Worm (Caenorhabditis elegans): ENCODE results near the gene F37C12.10.

Gene F37C12.10

DNA sequence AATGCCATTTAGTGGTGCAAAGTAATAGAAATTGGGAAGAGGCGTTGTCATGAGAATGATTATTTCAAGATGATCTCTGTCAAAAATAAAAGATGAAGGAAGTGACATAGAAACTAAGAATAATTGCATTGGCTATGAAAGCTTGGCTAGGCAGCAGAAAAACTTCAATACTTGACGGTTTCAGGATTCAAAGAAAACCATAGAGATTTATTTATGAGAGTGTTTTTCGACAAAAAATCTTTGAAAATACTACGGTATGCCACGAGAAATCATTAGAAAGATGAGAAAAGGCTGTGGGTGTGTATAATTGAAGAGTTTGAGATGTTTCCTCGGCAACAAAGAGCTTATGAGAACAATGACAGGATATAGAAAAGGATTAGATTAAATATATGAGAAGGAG lies 2.7 kb downstream of the F37C12.10 start, which contains the start of gene F37C12.14:
TSS of gene F37C12.14 (minus strand) at position 101 of the 400 bp plus-strand sequence.
- TF ChIP-seq sdz-12 (GFP tag; optimal IDR thresholded peaks at IDR 0.05), result no peak
- no peak for TF ChIP-seq unc-130 (GFP tag; optimal IDR thresholded peaks at IDR 0.05)
- TF ChIP-seq ceh-32 (tag; optimal IDR thresholded peaks at IDR 0.05; ENCODE audit: poor library complexity), result no peak
- TF ChIP-seq cey-2 (tag; optimal IDR thresholded peaks at IDR 0.05; ENCODE audit: borderline replicate concordance, insufficient read depth), result no peak
- TF ChIP-seq lin-39 (tag; optimal IDR thresholded peaks at IDR 0.05), result no peak
- no peak for TF ChIP-seq nhr-42 (GFP tag; IDR thresholded peaks at IDR 0.05)
- no peak for TF ChIP-seq hlh-11 (tag; optimal IDR thresholded peaks at IDR 0.05)
- TF ChIP-seq nhr-11 (tag; optimal IDR thresholded peaks at IDR 0.05), result no peak
- no peak for TF ChIP-seq ceh-28 (tag; optimal IDR thresholded peaks at IDR 0.05)
- no peak for TF ChIP-seq lin-15B (tag; optimal IDR thresholded peaks at IDR 0.05)

DNA sequence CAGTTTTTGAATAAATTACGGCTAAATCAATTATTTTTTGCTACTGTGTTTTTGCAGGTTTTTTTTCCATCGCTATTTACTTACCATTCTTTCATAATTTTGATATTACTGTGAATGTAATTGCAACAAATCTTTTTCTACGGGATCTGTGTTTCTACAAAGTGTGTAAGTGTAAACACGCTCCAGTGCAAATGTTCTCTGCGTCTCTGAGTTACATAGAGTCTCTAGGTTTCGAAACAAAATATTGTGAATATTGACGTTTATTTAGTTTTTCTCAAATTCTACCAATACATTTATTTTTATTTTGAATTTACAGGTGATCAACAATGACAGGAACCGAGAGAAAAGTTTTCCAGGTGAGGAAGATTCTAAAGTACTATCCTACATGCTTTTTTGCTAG lies 4.2 kb downstream of the F37C12.10 start, which contains the start of gene yju-2:
TSS of gene yju-2 (plus strand) at position 315 of the 400 bp plus-strand sequence.
- TF ChIP-seq ceh-28 (tag; optimal IDR thresholded peaks at IDR 0.05), result no peak
- no peak for TF ChIP-seq madf-9 (GFP tag; conservative IDR thresholded peaks at IDR 0.05)
- no peak for TF ChIP-seq nhr-102 (tag; optimal IDR thresholded peaks at IDR 0.05)
- no peak for TF ChIP-seq F44E2.7 (GFP tag; IDR thresholded peaks at IDR 0.05)
- peak; percentile 72 for TF ChIP-seq lin-13 (GFP tag; optimal IDR thresholded peaks at IDR 0.05)
- no peak for TF ChIP-seq arid-1 (GFP tag; conservative IDR thresholded peaks at IDR 0.05)
- TF ChIP-seq mdt-29 (GFP tag; IDR thresholded peaks at IDR 0.05), result no peak
- TF ChIP-seq ztf-7 (tag; optimal IDR thresholded peaks at IDR 0.05), result peak; percentile 18
- TF ChIP-seq ces-1 (GFP tag; optimal IDR thresholded peaks at IDR 0.05), result no peak
- peak; percentile 42 for TF ChIP-seq aha-1 (tag)
- TF ChIP-seq F26F4.8 (GFP tag; conservative IDR thresholded peaks at IDR 0.05), result no peak
- TF ChIP-seq nhr-6 (tag; optimal IDR thresholded peaks at IDR 0.05), result peak; percentile 60
- TF ChIP-seq nhr-77 (tag; optimal IDR thresholded peaks at IDR 0.05), result peak; percentile 32
- TF ChIP-seq T26A8.4 (GFP tag; IDR thresholded peaks at IDR 0.05), result no peak
- TF ChIP-seq Y75B8A.6 (GFP tag; IDR thresholded peaks at IDR 0.05), result no peak
- TF ChIP-seq pha-4 (GFP tag; IDR thresholded peaks at IDR 0.05), result no peak
- peak; percentile 3 for TF ChIP-seq pha-4 (tag; optimal IDR thresholded peaks at IDR 0.05)
- no peak for TF ChIP-seq tra-1 (GFP tag; IDR thresholded peaks at IDR 0.05)
- TF ChIP-seq dve-1 (tag; optimal IDR thresholded peaks at IDR 0.05; ENCODE audit: insufficient read depth), result peak; percentile 55
- no peak for TF ChIP-seq vab-7 (GFP tag; IDR thresholded peaks at IDR 0.05)
- TF ChIP-seq Y105C5A.15 (GFP tag; IDR thresholded peaks at IDR 0.05), result no peak
- peak; percentile 64 for TF ChIP-seq hlh-30 (tag; optimal IDR thresholded peaks at IDR 0.05; ENCODE audit: insufficient read depth)
- no peak for TF ChIP-seq spr-3 (GFP tag; optimal IDR thresholded peaks at IDR 0.05)
- TF ChIP-seq T20F7.1 (GFP tag; optimal IDR thresholded peaks at IDR 0.05), result peak; percentile 62
- no peak for TF ChIP-seq dmd-6 (GFP tag; IDR thresholded peaks at IDR 0.05)
- no peak for TF ChIP-seq mxl-3 (GFP tag; optimal IDR thresholded peaks at IDR 0.05)
- TF ChIP-seq lin-39 (tag; optimal IDR thresholded peaks at IDR 0.05), result no peak
- TF ChIP-seq fkh-10 (GFP tag; optimal IDR thresholded peaks at IDR 0.05), result peak; percentile 2
- no peak for TF ChIP-seq snpc-1.2 (GFP tag; IDR thresholded peaks at IDR 0.05)
- no peak for TF ChIP-seq sdz-12 (GFP tag; optimal IDR thresholded peaks at IDR 0.05)
- peak; percentile 11 for TF ChIP-seq nhr-28 (tag; optimal IDR thresholded peaks at IDR 0.05)
- TF ChIP-seq gei-8 (GFP tag; optimal IDR thresholded peaks at IDR 0.05), result no peak
- peak; percentile 78 for TF ChIP-seq mep-1 (tag; optimal IDR thresholded peaks at IDR 0.05)
- TF ChIP-seq cey-2 (tag; optimal IDR thresholded peaks at IDR 0.05; ENCODE audit: borderline replicate concordance, insufficient read depth), result no peak
- no peak for TF ChIP-seq lin-15B (tag; optimal IDR thresholded peaks at IDR 0.05)
- TF ChIP-seq ceh-20 (GFP tag; IDR thresholded peaks at IDR 0.05), result no peak
- no peak for TF ChIP-seq fos-1 (tag; optimal IDR thresholded peaks at IDR 0.05)
- no peak for TF ChIP-seq daf-16 (GFP tag; optimal IDR thresholded peaks at IDR 0.05)
- peak; percentile 66 for TF ChIP-seq daf-16 (tag; optimal IDR thresholded peaks at IDR 0.05)
- TF ChIP-seq lin-1 (GFP tag; IDR thresholded peaks at IDR 0.05), result no peak
- no peak for TF ChIP-seq jun-1 (tag; optimal IDR thresholded peaks at IDR 0.05)
- TF ChIP-seq ctbp-1 (GFP tag; IDR thresholded peaks at IDR 0.05), result no peak
- no peak for TF ChIP-seq zip-2 (tag; optimal IDR thresholded peaks at IDR 0.05)
- peak; percentile 1 for TF ChIP-seq ama-1 (optimal IDR thresholded peaks at IDR 0.05)
- TF ChIP-seq spr-1 (tag; optimal IDR thresholded peaks at IDR 0.05), result no peak
